Fruit fly (Drosophila melanogaster): ENCODE measurements around the gene CG9837.

Gene CG9837

dm6 chr3R:8801126-8801762 is 12.1 kb downstream of the CG9837 start, which contains the start of the genes Pif1A, Pif1B and CCT7:
Pif1A (minus strand) TSS chr3R:8801176.
Pif1B (minus strand) TSS chr3R:8801176.
CCT7 (plus strand) TSS chr3R:8801564.
- peak; percentile 11 for TF ChIP-seq pad (GFP tag; optimal IDR thresholded peaks at IDR 0.05)
- TF ChIP-seq tj (GFP tag; optimal IDR thresholded peaks at IDR 0.05) = peak; percentile 5
- TF ChIP-seq CG11617 (GFP tag; optimal IDR thresholded peaks at IDR 0.05) = peak; percentile 18
- peak; percentile 99 for TF ChIP-seq kay (GFP tag; ENCODE audit: borderline replicate concordance)
- peak; percentile 81 for TF ChIP-seq Mnt (GFP tag; optimal IDR thresholded peaks at IDR 0.05)
- TF ChIP-seq Crg-1 (GFP tag; optimal IDR thresholded peaks at IDR 0.05) = peak; percentile 18
- TF ChIP-seq bab1 (GFP tag; optimal IDR thresholded peaks at IDR 0.05) = peak; percentile 48
- no peak for TF ChIP-seq CG7045 (GFP tag; optimal IDR thresholded peaks at IDR 0.05)
- TF ChIP-seq CG14711 (tag; optimal IDR thresholded peaks at IDR 0.05) = no peak

- no peak for TF ChIP-seq Hr96 (GFP tag; optimal IDR thresholded peaks at IDR 0.05)
- peak; percentile 50 for TF ChIP-seq cic (GFP tag; optimal IDR thresholded peaks at IDR 0.05)
- TF ChIP-seq CG33017 (tag; optimal IDR thresholded peaks at IDR 0.05) = peak; percentile 2
Observed at dm6 chr3R:8799866-8800265, 13.5 kb downstream of the CG9837 start.

dm6 chr3R:8798332-8798731 is 15.0 kb downstream of the CG9837 start:
- no peak for TF ChIP-seq tj (GFP tag; optimal IDR thresholded peaks at IDR 0.05)
- no peak for TF ChIP-seq Crg-1 (GFP tag; optimal IDR thresholded peaks at IDR 0.05)

- TF ChIP-seq pad (GFP tag; optimal IDR thresholded peaks at IDR 0.05) (no peak), Clk (GFP tag; optimal IDR thresholded peaks at IDR 0.05) (no peak), Crg-1 (GFP tag; optimal IDR thresholded peaks at IDR 0.05) (no peak), CG1620 (GFP tag; optimal IDR thresholded peaks at IDR 0.05) (no peak), Mnt (GFP tag; optimal IDR thresholded peaks at IDR 0.05) (no peak), Hr96 (GFP tag; optimal IDR thresholded peaks at IDR 0.05) (no peak), CG7045 (GFP tag; optimal IDR thresholded peaks at IDR 0.05) (no peak), CG12768 (GFP tag; optimal IDR thresholded peaks at IDR 0.05) (no peak), CG14711 (tag; optimal IDR thresholded peaks at IDR 0.05) (no peak), ovo (GFP tag; optimal IDR thresholded peaks at IDR 0.05) (no peak), CG7101 (tag; optimal IDR thresholded peaks at IDR 0.05) (no peak), toe (GFP tag; optimal IDR thresholded peaks at IDR 0.05) (no peak), cic (GFP tag; optimal IDR thresholded peaks at IDR 0.05) (no peak), kay (GFP tag; ENCODE audit: borderline replicate concordance) (no peak), CG5204 (GFP tag; optimal IDR thresholded peaks at IDR 0.05) (no peak), bab1 (GFP tag; optimal IDR thresholded peaks at IDR 0.05) (no peak), CG11617 (GFP tag; optimal IDR thresholded peaks at IDR 0.05) (no peak), tj (GFP tag; optimal IDR thresholded peaks at IDR 0.05) (no peak)
Observed at dm6 chr3R:8794384-8794783, 19.0 kb downstream of the CG9837 start, which contains the start of gene Ir85a. Ir85a (plus strand) TSS chr3R:8794684.

dm6 chr3R:8793726-8794125 is 19.7 kb downstream of the CG9837 start:
- TF ChIP-seq CG14711 (tag; optimal IDR thresholded peaks at IDR 0.05) (no peak), Mnt (GFP tag; optimal IDR thresholded peaks at IDR 0.05) (no peak), CG11617 (GFP tag; optimal IDR thresholded peaks at IDR 0.05) (no peak), cnc (optimal IDR thresholded peaks at IDR 0.05) (no peak), Clk (GFP tag; optimal IDR thresholded peaks at IDR 0.05) (no peak), toe (GFP tag; optimal IDR thresholded peaks at IDR 0.05) (no peak), CG1620 (GFP tag; optimal IDR thresholded peaks at IDR 0.05) (no peak), kay (GFP tag; ENCODE audit: borderline replicate concordance) (no peak), tj (GFP tag; optimal IDR thresholded peaks at IDR 0.05) (no peak)

dm6 chr3R:8792463-8793175 is 20.8 kb downstream of the CG9837 start:
- no peak for TF ChIP-seq ovo (GFP tag; optimal IDR thresholded peaks at IDR 0.05)
- no peak for TF ChIP-seq cic (GFP tag; optimal IDR thresholded peaks at IDR 0.05)
- no peak for TF ChIP-seq CG14711 (tag; optimal IDR thresholded peaks at IDR 0.05)
- no peak for TF ChIP-seq Clk (GFP tag; optimal IDR thresholded peaks at IDR 0.05)
- TF ChIP-seq toe (GFP tag; optimal IDR thresholded peaks at IDR 0.05) = no peak
- TF ChIP-seq CG7101 (tag; optimal IDR thresholded peaks at IDR 0.05) = no peak

- TF ChIP-seq toe (GFP tag; optimal IDR thresholded peaks at IDR 0.05) (no peak), Clk (GFP tag; optimal IDR thresholded peaks at IDR 0.05) (no peak), tj (GFP tag; optimal IDR thresholded peaks at IDR 0.05) (no peak), CG7101 (tag; optimal IDR thresholded peaks at IDR 0.05) (no peak), bab1 (GFP tag; optimal IDR thresholded peaks at IDR 0.05) (no peak), CG14711 (tag; optimal IDR thresholded peaks at IDR 0.05) (no peak), cic (GFP tag; optimal IDR thresholded peaks at IDR 0.05) (no peak), CG7045 (GFP tag; optimal IDR thresholded peaks at IDR 0.05) (no peak), CG12768 (GFP tag; optimal IDR thresholded peaks at IDR 0.05) (no peak), Mnt (GFP tag; optimal IDR thresholded peaks at IDR 0.05) (no peak), Hr96 (GFP tag; optimal IDR thresholded peaks at IDR 0.05) (no peak)
Observed at dm6 chr3R:8788722-8789400, 24.5 kb downstream of the CG9837 start.
